Worm (Caenorhabditis elegans): Measurements from ENCODE around the gene srsx-14.

srsx-14 gene

DNA sequence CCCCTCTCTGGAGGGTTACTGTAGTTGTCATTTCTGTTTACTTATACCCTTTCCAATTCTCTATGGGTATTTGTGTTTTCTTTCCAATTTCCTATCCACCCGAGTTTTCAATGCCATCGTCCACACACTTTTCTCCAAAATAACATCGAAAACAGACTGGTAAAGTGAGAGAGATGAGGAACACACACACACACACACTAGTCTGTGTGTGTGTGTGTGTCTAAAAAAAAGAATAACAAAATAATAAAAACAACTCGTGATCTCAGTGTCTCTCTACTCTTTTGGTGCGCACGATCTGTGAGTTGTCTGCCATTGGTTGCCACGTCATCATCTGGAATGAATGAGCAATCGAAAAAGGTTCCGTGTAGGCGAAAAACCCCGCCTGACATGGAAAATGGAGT, 40.6 kb downstream of the srsx-14 start:
- no peak for TF ChIP-seq nhr-2 (tag; optimal IDR thresholded peaks at IDR 0.05)
- TF ChIP-seq lsy-2 (tag; optimal IDR thresholded peaks at IDR 0.05), result no peak
- no peak for TF ChIP-seq drap-1 (GFP tag; optimal IDR thresholded peaks at IDR 0.05)
- TF ChIP-seq unc-120 (tag; optimal IDR thresholded peaks at IDR 0.05; ENCODE audit: poor library complexity, severe bottlenecking), result no peak
- TF ChIP-seq lin-13 (tag; optimal IDR thresholded peaks at IDR 0.05), result no peak

DNA sequence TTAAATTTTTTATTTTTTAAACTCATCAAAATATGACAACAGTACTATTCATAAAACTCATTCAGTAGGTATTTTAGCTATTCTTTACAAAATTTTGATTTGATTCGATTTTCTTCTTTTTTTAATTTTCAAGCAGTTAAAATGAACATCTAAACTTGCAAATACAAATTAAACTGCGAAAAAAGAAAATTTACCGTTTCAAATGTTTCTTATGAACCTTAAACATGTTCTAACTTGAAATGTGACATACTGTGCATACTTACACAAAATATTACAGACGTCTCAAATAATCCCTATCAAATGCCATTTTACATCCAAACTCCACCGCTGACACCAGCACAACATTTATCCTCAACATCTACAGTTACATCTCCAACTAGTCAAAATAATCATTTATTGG, 42.6 kb downstream of the srsx-14 start, which contains the start of gene fkh-7:
Gene fkh-7 (plus strand): TSS at position 301 of the 400 bp plus-strand sequence.
- no peak for TF ChIP-seq mls-2 (tag; optimal IDR thresholded peaks at IDR 0.05)
- TF ChIP-seq lin-32 (GFP tag; optimal IDR thresholded peaks at IDR 0.05), result no peak
- no peak for TF ChIP-seq snpc-4 (tag; optimal IDR thresholded peaks at IDR 0.05)
- no peak for TF ChIP-seq unc-62 (GFP tag; optimal IDR thresholded peaks at IDR 0.05)
- no peak for TF ChIP-seq unc-120 (tag; optimal IDR thresholded peaks at IDR 0.05; ENCODE audit: poor library complexity, severe bottlenecking)
- no peak for TF ChIP-seq bed-3 (GFP tag; optimal IDR thresholded peaks at IDR 0.05)
- TF ChIP-seq unc-39 (tag; optimal IDR thresholded peaks at IDR 0.05), result no peak
- TF ChIP-seq nhr-237 (tag; optimal IDR thresholded peaks at IDR 0.05), result no peak
- no peak for TF ChIP-seq tbx-8 (GFP tag; optimal IDR thresholded peaks at IDR 0.05)
- no peak for TF ChIP-seq ceh-83 (GFP tag; optimal IDR thresholded peaks at IDR 0.05)
- TF ChIP-seq sem-2 (GFP tag; optimal IDR thresholded peaks at IDR 0.05), result no peak
- no peak for TF ChIP-seq mab-5 (tag; optimal IDR thresholded peaks at IDR 0.05)
- no peak for TF ChIP-seq elt-3 (tag; optimal IDR thresholded peaks at IDR 0.05)
- TF ChIP-seq zip-8 (tag; optimal IDR thresholded peaks at IDR 0.05), result no peak
- no peak for TF ChIP-seq cnd-1 (tag; optimal IDR thresholded peaks at IDR 0.05)

DNA sequence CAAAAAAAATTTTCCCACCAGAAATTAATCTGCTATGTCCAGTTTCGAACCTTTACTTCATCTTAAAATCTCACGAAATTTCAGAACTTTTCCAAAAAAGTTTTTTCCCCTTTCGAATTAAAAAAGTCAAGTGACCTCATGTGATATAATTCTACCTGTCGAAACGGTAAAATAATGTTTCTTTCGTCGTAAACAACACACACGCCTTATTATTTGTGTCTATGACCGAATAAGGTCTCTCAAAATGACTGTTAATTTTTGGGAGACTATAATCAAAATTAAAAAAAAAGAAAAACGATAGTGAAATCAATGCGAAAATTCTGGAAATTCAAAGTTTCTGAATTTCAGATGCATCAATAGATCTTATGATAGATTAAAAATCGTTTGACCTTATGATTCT, 43.8 kb downstream of the srsx-14 start:
- TF ChIP-seq elt-3 (tag; optimal IDR thresholded peaks at IDR 0.05) (no peak), lsy-2 (tag; optimal IDR thresholded peaks at IDR 0.05) (no peak), hlh-1 (tag; optimal IDR thresholded peaks at IDR 0.05) (no peak), nhr-237 (tag; optimal IDR thresholded peaks at IDR 0.05) (no peak), mep-1 (tag; optimal IDR thresholded peaks at IDR 0.05) (no peak), ceh-39 (tag; optimal IDR thresholded peaks at IDR 0.05) (no peak), lin-13 (tag; optimal IDR thresholded peaks at IDR 0.05) (no peak), mab-5 (tag; optimal IDR thresholded peaks at IDR 0.05) (no peak), nhr-28 (tag; optimal IDR thresholded peaks at IDR 0.05) (no peak), elt-1 (tag; optimal IDR thresholded peaks at IDR 0.05; ENCODE audit: borderline replicate concordance, insufficient read depth) (no peak), ztf-11 (tag; optimal IDR thresholded peaks at IDR 0.05) (no peak), ceh-43 (GFP tag; optimal IDR thresholded peaks at IDR 0.05) (no peak), unc-120 (tag; optimal IDR thresholded peaks at IDR 0.05; ENCODE audit: poor library complexity, severe bottlenecking) (no peak)

DNA sequence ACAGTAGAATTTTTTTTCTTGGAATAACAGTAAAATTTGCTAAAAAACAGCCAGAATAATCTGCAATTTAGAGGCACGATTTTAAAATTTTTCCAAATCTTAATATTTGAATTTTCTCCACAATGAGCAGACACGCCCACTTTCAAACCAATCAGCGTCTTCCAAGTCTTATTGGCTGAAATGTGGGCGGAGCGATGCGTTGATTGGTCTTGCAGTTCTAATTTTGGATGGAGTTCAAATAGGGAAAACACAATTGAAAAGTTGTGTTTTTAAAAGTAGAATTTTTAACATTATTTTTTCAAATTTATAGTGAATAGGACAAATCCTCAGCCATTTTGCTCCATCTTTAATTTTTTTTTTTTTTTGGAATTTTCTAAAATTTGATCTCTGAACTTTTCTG, 44.2 kb downstream of the srsx-14 start:
- no peak for TF ChIP-seq sem-2 (GFP tag; optimal IDR thresholded peaks at IDR 0.05)
- no peak for TF ChIP-seq nhr-2 (tag; optimal IDR thresholded peaks at IDR 0.05)
- no peak for TF ChIP-seq ztf-11 (tag; optimal IDR thresholded peaks at IDR 0.05)
- no peak for TF ChIP-seq lsy-2 (tag; optimal IDR thresholded peaks at IDR 0.05)
- no peak for TF ChIP-seq ceh-43 (GFP tag; optimal IDR thresholded peaks at IDR 0.05)
- no peak for TF ChIP-seq unc-120 (tag; optimal IDR thresholded peaks at IDR 0.05; ENCODE audit: poor library complexity, severe bottlenecking)
- TF ChIP-seq flh-1 (GFP tag; optimal IDR thresholded peaks at IDR 0.05), result no peak
- TF ChIP-seq nhr-76 (tag; optimal IDR thresholded peaks at IDR 0.05), result no peak
- no peak for TF ChIP-seq nhr-237 (tag; optimal IDR thresholded peaks at IDR 0.05)
- TF ChIP-seq mab-5 (tag; optimal IDR thresholded peaks at IDR 0.05), result no peak
- no peak for TF ChIP-seq drap-1 (GFP tag; optimal IDR thresholded peaks at IDR 0.05)
- no peak for TF ChIP-seq zip-8 (tag; optimal IDR thresholded peaks at IDR 0.05)
- no peak for TF ChIP-seq snpc-4 (tag; optimal IDR thresholded peaks at IDR 0.05)
- no peak for TF ChIP-seq elt-1 (tag; optimal IDR thresholded peaks at IDR 0.05; ENCODE audit: borderline replicate concordance, insufficient read depth)
- no peak for TF ChIP-seq mls-2 (tag; optimal IDR thresholded peaks at IDR 0.05)
- TF ChIP-seq sptf-1 (tag; optimal IDR thresholded peaks at IDR 0.05), result no peak
- no peak for TF ChIP-seq nhr-28 (tag; optimal IDR thresholded peaks at IDR 0.05)
- no peak for TF ChIP-seq hlh-1 (tag; optimal IDR thresholded peaks at IDR 0.05)
- TF ChIP-seq blmp-1 (tag; optimal IDR thresholded peaks at IDR 0.05), result no peak

DNA sequence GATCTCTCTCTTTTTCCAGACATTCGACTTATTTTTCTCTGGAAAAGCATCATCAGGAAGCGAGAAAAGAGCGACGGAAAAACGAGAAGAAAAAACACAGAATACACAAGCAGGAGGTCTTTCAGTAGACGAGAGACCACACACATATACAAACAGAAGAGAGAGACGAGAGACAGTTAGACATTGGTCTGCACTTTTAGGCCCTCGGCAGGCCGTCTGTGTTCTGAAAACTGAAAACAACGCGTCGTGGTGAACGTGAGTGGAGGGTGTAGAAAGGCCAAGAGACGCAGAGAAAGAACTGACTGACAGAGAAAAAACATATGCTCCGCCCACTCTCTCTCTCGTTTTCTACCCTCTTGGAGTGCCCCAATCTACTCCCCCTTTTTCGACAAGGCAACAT, 44.7 kb downstream of the srsx-14 start:
- TF ChIP-seq lin-13 (tag; optimal IDR thresholded peaks at IDR 0.05), result no peak
- no peak for TF ChIP-seq ceh-83 (GFP tag; optimal IDR thresholded peaks at IDR 0.05)
- no peak for TF ChIP-seq blmp-1 (tag; optimal IDR thresholded peaks at IDR 0.05)
- TF ChIP-seq lin-32 (GFP tag; optimal IDR thresholded peaks at IDR 0.05), result no peak
- no peak for TF ChIP-seq nhr-237 (tag; optimal IDR thresholded peaks at IDR 0.05)
- no peak for TF ChIP-seq nhr-28 (tag; optimal IDR thresholded peaks at IDR 0.05)
- no peak for TF ChIP-seq mep-1 (tag; optimal IDR thresholded peaks at IDR 0.05)
- TF ChIP-seq sem-2 (GFP tag; optimal IDR thresholded peaks at IDR 0.05), result no peak
- no peak for TF ChIP-seq ztf-11 (tag; optimal IDR thresholded peaks at IDR 0.05)
- no peak for TF ChIP-seq pha-4 (tag; optimal IDR thresholded peaks at IDR 0.05)
- TF ChIP-seq bed-3 (GFP tag; optimal IDR thresholded peaks at IDR 0.05), result no peak
- TF ChIP-seq elt-3 (tag; optimal IDR thresholded peaks at IDR 0.05), result no peak
- TF ChIP-seq snpc-4 (tag; optimal IDR thresholded peaks at IDR 0.05), result no peak
- no peak for TF ChIP-seq sptf-1 (tag; optimal IDR thresholded peaks at IDR 0.05)
- TF ChIP-seq nhr-12 (tag; optimal IDR thresholded peaks at IDR 0.05), result no peak
- TF ChIP-seq ceh-43 (GFP tag; optimal IDR thresholded peaks at IDR 0.05), result no peak
- TF ChIP-seq unc-120 (tag; optimal IDR thresholded peaks at IDR 0.05; ENCODE audit: poor library complexity, severe bottlenecking), result no peak
- no peak for TF ChIP-seq ham-2 (GFP tag; optimal IDR thresholded peaks at IDR 0.05)
- no peak for TF ChIP-seq nhr-2 (tag; optimal IDR thresholded peaks at IDR 0.05)
- TF ChIP-seq flh-1 (GFP tag; optimal IDR thresholded peaks at IDR 0.05), result no peak
